Fruit fly (Drosophila melanogaster): ENCODE data around the gene CG16772.

Gene CG16772

DNA sequence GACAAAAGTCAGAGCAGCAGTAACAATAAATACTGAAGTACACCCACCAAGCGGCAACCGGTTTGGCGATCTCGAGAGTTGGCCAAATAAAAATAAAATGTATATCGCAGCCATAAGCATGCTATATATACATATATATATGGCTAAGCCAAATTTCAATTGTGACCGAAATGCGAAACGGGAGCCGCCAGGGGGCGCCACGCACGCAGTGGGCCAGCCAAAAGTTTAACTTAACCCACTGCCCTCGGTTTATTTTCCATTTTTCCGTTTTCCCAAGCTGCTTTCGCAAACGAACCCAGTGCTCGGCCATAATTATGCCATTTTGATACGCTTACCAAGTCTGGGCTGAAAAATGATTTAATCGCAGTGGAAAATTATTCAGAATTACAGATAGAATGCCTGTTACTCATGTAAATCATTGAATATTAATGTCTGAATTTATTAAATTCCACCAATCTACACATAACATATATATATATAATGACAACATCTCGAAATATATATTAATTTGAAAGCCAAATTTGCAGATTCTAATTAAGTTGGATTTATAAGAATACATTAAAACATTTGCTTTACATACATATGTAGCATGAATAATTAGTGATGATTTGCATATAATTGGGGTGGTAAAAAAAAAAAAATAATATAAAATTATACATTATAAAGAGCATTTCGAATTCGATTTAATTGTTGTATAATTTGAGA, 27.3 kb downstream of the CG16772 start:
- TF ChIP-seq CG6276 (GFP tag; optimal IDR thresholded peaks at IDR 0.05) (peak; percentile 23), achi (GFP tag; optimal IDR thresholded peaks at IDR 0.05) (peak; percentile 30), CG1621 (tag; optimal IDR thresholded peaks at IDR 0.05) (no peak), CG9139 (GFP tag; optimal IDR thresholded peaks at IDR 0.05) (no peak), CG10631 (GFP tag; optimal IDR thresholded peaks at IDR 0.05) (peak; percentile 5), CG15336 (GFP tag; IDR thresholded peaks at IDR 0.05) (peak; percentile 23; the same call in 1 of the 2 replicates), Gug (GFP tag; IDR thresholded peaks at IDR 0.05) (no peak), CG31627 (GFP tag; optimal IDR thresholded peaks at IDR 0.05) (no peak), CG4318 (GFP tag; optimal IDR thresholded peaks at IDR 0.05) (peak; percentile 41), CG34406 (GFP tag; optimal IDR thresholded peaks at IDR 0.05) (peak; percentile 27), OdsH (GFP tag; optimal IDR thresholded peaks at IDR 0.05) (peak; percentile 23), CG8632 (GFP tag; optimal IDR thresholded peaks at IDR 0.05) (peak; percentile 49), CG8119 (GFP tag; IDR thresholded peaks at IDR 0.05) (peak; percentile 46; the same call in 2 of the 3 replicates), Eip78C (GFP tag) (peak; percentile 62), svp (GFP tag) (peak; percentile 46), Eip75B (GFP tag; optimal IDR thresholded peaks at IDR 0.05) (no peak), Hr4 (GFP tag; optimal IDR thresholded peaks at IDR 0.05) (peak; percentile 17), salr (GFP tag; optimal IDR thresholded peaks at IDR 0.05) (peak in 1 of 2 experiments; percentile 67), pdm3 (GFP tag; optimal IDR thresholded peaks at IDR 0.05) (no peak), CG32006 (GFP tag; optimal IDR thresholded peaks at IDR 0.05) (peak; percentile 70), acj6 (GFP tag; optimal IDR thresholded peaks at IDR 0.05) (peak; percentile 22), Sox15 (GFP tag; optimal IDR thresholded peaks at IDR 0.05) (no peak)

dm6 chr2L:19992427-19992998, 30.0 kb downstream of the CG16772 start:
- TF ChIP-seq fkh (GFP tag; optimal IDR thresholded peaks at IDR 0.05), result no peak
- TF ChIP-seq CG4318 (GFP tag; optimal IDR thresholded peaks at IDR 0.05), result no peak
- TF ChIP-seq Hr4 (GFP tag; optimal IDR thresholded peaks at IDR 0.05), result no peak
- no peak for TF ChIP-seq CG8632 (GFP tag; optimal IDR thresholded peaks at IDR 0.05)
- TF ChIP-seq cyc (GFP tag; optimal IDR thresholded peaks at IDR 0.05), result no peak
- no peak for TF ChIP-seq eg (GFP tag; IDR thresholded peaks at IDR 0.05)
- TF ChIP-seq Sox14 (GFP tag; optimal IDR thresholded peaks at IDR 0.05), result no peak
- TF ChIP-seq CG1621 (tag; optimal IDR thresholded peaks at IDR 0.05), result no peak
- TF ChIP-seq achi (GFP tag; optimal IDR thresholded peaks at IDR 0.05), result no peak
- no peak for TF ChIP-seq CG11902 (GFP tag; optimal IDR thresholded peaks at IDR 0.05)
- no peak for TF ChIP-seq CG7368 (GFP tag; optimal IDR thresholded peaks at IDR 0.05)
- TF ChIP-seq fd85E (GFP tag; optimal IDR thresholded peaks at IDR 0.05), result no peak
- no peak for TF ChIP-seq Met (GFP tag; optimal IDR thresholded peaks at IDR 0.05)
- TF ChIP-seq CG6163 (GFP tag; IDR thresholded peaks at IDR 0.05), result no peak
- TF ChIP-seq svp (GFP tag), result no peak
- TF ChIP-seq dac (GFP tag; optimal IDR thresholded peaks at IDR 0.05), result no peak
- TF ChIP-seq pdm3 (GFP tag; optimal IDR thresholded peaks at IDR 0.05), result no peak
- no peak for TF ChIP-seq CG31627 (GFP tag; optimal IDR thresholded peaks at IDR 0.05)
- no peak for TF ChIP-seq OdsH (GFP tag; optimal IDR thresholded peaks at IDR 0.05)

DNA sequence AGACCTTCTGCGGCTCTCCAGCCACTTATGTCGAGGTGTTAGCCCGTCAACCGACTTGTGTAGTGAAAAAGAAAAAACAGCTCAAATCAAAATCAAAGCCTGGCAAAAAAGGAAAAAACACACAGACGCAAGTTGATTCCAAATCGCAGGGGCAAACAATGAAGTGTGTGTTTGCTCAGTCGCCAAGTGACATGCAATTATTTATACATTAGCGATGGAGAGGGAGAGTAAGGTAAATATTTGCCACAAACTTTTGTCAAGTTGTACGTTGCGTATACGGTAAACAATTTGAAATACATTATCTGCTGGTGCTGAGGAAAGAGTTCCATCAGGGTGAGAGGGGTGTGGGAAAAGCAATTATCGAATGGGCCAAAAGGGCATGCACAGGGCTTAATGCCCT, 35.7 kb downstream of the CG16772 start:
- TF ChIP-seq Ets21C (GFP tag; optimal IDR thresholded peaks at IDR 0.05) (no peak), Eip75B (GFP tag; optimal IDR thresholded peaks at IDR 0.05) (no peak), esn (GFP tag; optimal IDR thresholded peaks at IDR 0.05) (no peak), Sox14 (GFP tag; optimal IDR thresholded peaks at IDR 0.05) (no peak), fkh (GFP tag; optimal IDR thresholded peaks at IDR 0.05) (peak; percentile 69)

DNA sequence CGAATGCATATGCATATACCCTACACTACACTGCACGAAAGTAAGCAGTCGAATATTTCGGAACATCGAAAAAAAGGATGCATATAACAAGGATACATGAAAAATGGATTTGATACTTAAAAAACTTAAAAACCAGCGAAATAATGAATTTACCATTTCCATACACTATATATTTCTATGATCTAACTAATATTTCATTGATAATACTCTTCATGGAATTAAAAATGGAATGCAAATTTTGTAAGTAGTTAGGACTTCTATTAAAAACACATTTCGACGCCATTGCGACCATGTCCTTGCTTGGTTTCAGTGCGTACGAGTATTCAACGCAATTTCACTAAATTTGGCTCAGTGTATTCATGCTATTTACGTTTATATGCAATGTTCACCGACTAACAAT, 39.6 kb downstream of the CG16772 start:
- TF ChIP-seq Eip93F (GFP tag; optimal IDR thresholded peaks at IDR 0.05) (no peak), eg (GFP tag; IDR thresholded peaks at IDR 0.05) (no peak), ss (GFP tag; optimal IDR thresholded peaks at IDR 0.05) (peak in 1 of 2 experiments; percentile 50), fkh (GFP tag; optimal IDR thresholded peaks at IDR 0.05) (no peak), CG3032 (tag; optimal IDR thresholded peaks at IDR 0.05) (peak; percentile 53), Hr39 (GFP tag; optimal IDR thresholded peaks at IDR 0.05) (peak; percentile 32), CG6163 (GFP tag; IDR thresholded peaks at IDR 0.05) (no peak), Smox (GFP tag; optimal IDR thresholded peaks at IDR 0.05) (peak; percentile 24), CG34406 (GFP tag; optimal IDR thresholded peaks at IDR 0.05) (peak; percentile 25), cyc (GFP tag; optimal IDR thresholded peaks at IDR 0.05) (peak; percentile 45), CG6792 (GFP tag; optimal IDR thresholded peaks at IDR 0.05) (peak; percentile 32), CG15336 (GFP tag; IDR thresholded peaks at IDR 0.05) (0 out of 2 replicates have a peak, but pooled peaks have one; percentile 17), CG10669 (GFP tag; optimal IDR thresholded peaks at IDR 0.05) (peak; percentile 45), CG11294 (GFP tag; IDR thresholded peaks at IDR 0.05) (no peak), CG16779 (tag; optimal IDR thresholded peaks at IDR 0.05) (no peak), Hr4 (GFP tag; optimal IDR thresholded peaks at IDR 0.05) (peak; percentile 68), Sox14 (GFP tag; optimal IDR thresholded peaks at IDR 0.05) (peak; percentile 38), Sox102F (GFP tag; optimal IDR thresholded peaks at IDR 0.05) (peak; percentile 37), CG7368 (GFP tag; optimal IDR thresholded peaks at IDR 0.05) (peak; percentile 26), Sox15 (GFP tag; optimal IDR thresholded peaks at IDR 0.05) (peak; percentile 16)
